Worm (Caenorhabditis elegans) whole organism, L3 larva: Measurements from ENCODE around the gene F23D12.2.

Experiments
- ceh-82 ChIP-seq: fragments of 150-350 bp; optimal IDR thresholded peaks from 2 replicates; lab custom pipeline; 2014; ENCODE audit warnings: missing biosample characterization, missing genetic modification characterization
- egl-5 ChIP-seq: fragments of 150-350 bp; optimal IDR thresholded peaks from 2 replicates; lab custom pipeline; 2017; ENCODE audit warnings: missing biosample characterization, missing genetic modification reagents, missing genetic modification characterization, inconsistent platforms
- mdl-1 ChIP-seq: fragments of 150-350 bp; optimal IDR thresholded peaks from 2 replicates; lab custom pipeline; 2014; ENCODE audit warnings: missing biosample characterization, missing genetic modification characterization
- ztf-11 ChIP-seq: fragments of 150-350 bp; optimal IDR thresholded peaks from 2 replicates; lab custom pipeline; 2014; ENCODE audit warnings: missing biosample characterization, missing genetic modification characterization

DNA sequence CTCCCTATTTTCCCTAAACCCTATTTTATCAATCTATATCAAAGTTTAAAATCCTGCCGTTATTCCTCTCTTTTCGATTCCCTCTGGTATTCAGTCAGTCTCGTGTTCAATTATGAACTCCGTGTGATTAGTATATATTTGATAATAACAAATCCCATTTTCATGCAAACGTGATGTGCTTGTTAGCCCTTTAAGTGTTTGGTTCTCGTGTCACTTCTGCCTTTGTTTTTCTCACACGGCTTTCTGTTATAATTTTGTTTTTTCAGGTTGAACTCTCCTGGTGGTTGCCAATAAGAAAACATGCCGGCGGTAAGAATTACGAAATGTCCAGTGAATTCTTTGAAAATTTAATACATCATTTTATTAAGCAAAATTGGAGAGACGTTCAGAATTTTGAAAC lies 45.2 kb upstream of the F23D12.2 start, which contains the start of gene M163.21:
- TF ChIP-seq ceh-82 (tag; lab: Kevin White, UChicago), result no peak
- TF ChIP-seq ztf-11 (tag; lab: Kevin White, UChicago), result no peak
- no peak for TF ChIP-seq egl-5 (tag; lab: Kevin White, UChicago)
- no peak for TF ChIP-seq mdl-1 (tag; lab: Kevin White, UChicago)
